Fruit fly (Drosophila melanogaster) whole organism, prepupa: ENCODE results near the gene CG42525.

Experiments used
- CG10631 ChIP-seq: fragments of 200-800 bp; sonication (Bioruptor generic); optimal IDR thresholded peaks from 2 replicates; lab custom pipeline; 2016; ENCODE audit warnings: missing biosample characterization, missing genetic modification characterization
- CG10669 ChIP-seq: fragments of 200-800 bp; sonication (Bioruptor generic); optimal IDR thresholded peaks from 3 replicates; lab custom pipeline; 2018; ENCODE audit warnings: missing biosample characterization, mild to moderate bottlenecking, missing genetic modification characterization, moderate library complexity
- CG15336 ChIP-seq: fragments of 200-800 bp; sonication (Bioruptor generic); IDR thresholded peaks from 2 replicates; pipeline ENCODE4 v1.3.6; 2022; ENCODE audit warnings: missing biosample characterization, missing genetic modification characterization
- CG16779 ChIP-seq: fragments of 200-800 bp; sonication (Bioruptor generic); optimal IDR thresholded peaks from 3 replicates; lab custom pipeline; 2017; ENCODE audit warnings: missing biosample characterization, mild to moderate bottlenecking, missing genetic modification characterization
- CG3032 ChIP-seq: fragments of 200-800 bp; optimal IDR thresholded peaks from 2 replicates; lab custom pipeline; 2019; ENCODE audit warnings: missing biosample characterization, mild to moderate bottlenecking, missing genetic modification characterization, moderate library complexity
- CG31627 ChIP-seq: fragments of 200-800 bp; sonication (Bioruptor generic); optimal IDR thresholded peaks from 3 replicates; lab custom pipeline; 2016; ENCODE audit warnings: missing biosample characterization, missing genetic modification characterization
- CG32006 ChIP-seq: fragments of 200-800 bp; sonication (Bioruptor generic); optimal IDR thresholded peaks from 3 replicates; lab custom pipeline; 2017; ENCODE audit warnings: missing biosample characterization, mild to moderate bottlenecking, missing genetic modification characterization
- CG34406 ChIP-seq: fragments of 200-800 bp; sonication (Bioruptor generic); optimal IDR thresholded peaks from 3 replicates; lab custom pipeline; 2016; ENCODE audit warnings: missing biosample characterization, missing genetic modification characterization
- CG6163 ChIP-seq: fragments of 200-800 bp; sonication (Bioruptor generic); IDR thresholded peaks from 3 replicates; pipeline ENCODE4 v1.3.6; 2022; ENCODE audit warnings: missing biosample characterization, missing genetic modification characterization
- CG6276 ChIP-seq: fragments of 200-800 bp; sonication (Bioruptor generic); optimal IDR thresholded peaks from 2 replicates; lab custom pipeline; 2017; ENCODE audit warnings: missing biosample characterization, mild to moderate bottlenecking, missing genetic modification characterization
- CG6792 ChIP-seq: fragments of 200-800 bp; sonication (Bioruptor generic); optimal IDR thresholded peaks from 3 replicates; lab custom pipeline; 2016; ENCODE audit warnings: missing biosample characterization, missing genetic modification characterization
- CG6808 ChIP-seq: fragments of 200-800 bp; sonication (Bioruptor generic); optimal IDR thresholded peaks from 3 replicates; lab custom pipeline; 2017; ENCODE audit warnings: missing biosample characterization, missing genetic modification characterization, mild to moderate bottlenecking, moderate library complexity, missing genetic modification reagents
- CG6854 ChIP-seq: fragments of 200-800 bp; sonication (Bioruptor generic); optimal IDR thresholded peaks from 2 replicates; lab custom pipeline; 2017; ENCODE audit warnings: missing biosample characterization, mild to moderate bottlenecking, missing genetic modification characterization
- CG7368 ChIP-seq: fragments of 200-800 bp; sonication (Bioruptor generic); optimal IDR thresholded peaks from 3 replicates; lab custom pipeline; 2016; ENCODE audit warnings: missing biosample characterization, missing genetic modification characterization
- CG8119 ChIP-seq: fragments of 200-800 bp; sonication (Bioruptor generic); IDR thresholded peaks from 3 replicates; pipeline ENCODE4 v1.3.6; 2022; ENCODE audit warnings: missing biosample characterization, missing genetic modification characterization
- CG9139 ChIP-seq: fragments of 200-800 bp; sonication (Bioruptor generic); optimal IDR thresholded peaks from 3 replicates; lab custom pipeline; 2017; ENCODE audit warnings: missing biosample characterization, mild to moderate bottlenecking, missing genetic modification characterization
- Ets21C ChIP-seq: fragments of 200-800 bp; sonication (Bioruptor generic); optimal IDR thresholded peaks from 3 replicates; lab custom pipeline; 2016; ENCODE audit warnings: missing biosample characterization, missing genetic modification characterization
- Ets96B ChIP-seq: fragments of 200-800 bp; optimal IDR thresholded peaks from 2 replicates; lab custom pipeline; 2019; ENCODE audit warnings: missing biosample characterization, mild to moderate bottlenecking, missing genetic modification characterization, moderate library complexity
- Gug ChIP-seq: fragments of 200-800 bp; sonication (Bioruptor generic); IDR thresholded peaks from 2 replicates; pipeline ENCODE4 v1.3.6; 2022; ENCODE audit warnings: missing biosample characterization, missing genetic modification characterization
- Hr39 ChIP-seq: fragments of 200-800 bp; sonication (Bioruptor generic); optimal IDR thresholded peaks from 2 replicates; lab custom pipeline; 2016; ENCODE audit warnings: missing biosample characterization, missing genetic modification characterization
- Met ChIP-seq: fragments of 200-800 bp; sonication (Bioruptor generic); optimal IDR thresholded peaks from 3 replicates; lab custom pipeline; 2016; ENCODE audit warnings: missing biosample characterization, missing genetic modification characterization
- OdsH ChIP-seq: fragments of 200-800 bp; sonication (Bioruptor generic); optimal IDR thresholded peaks from 3 replicates; lab custom pipeline; 2016; ENCODE audit warnings: missing biosample characterization, missing genetic modification characterization
- Sox102F ChIP-seq: fragments of 200-800 bp; sonication (Bioruptor generic); optimal IDR thresholded peaks from 2 replicates; lab custom pipeline; 2016; ENCODE audit warnings: missing biosample characterization, mild to moderate bottlenecking, missing genetic modification characterization
- Sox15 ChIP-seq: fragments of 200-800 bp; sonication (Bioruptor generic); optimal IDR thresholded peaks from 3 replicates; lab custom pipeline; 2016; ENCODE audit warnings: missing biosample characterization, missing genetic modification characterization
- achi ChIP-seq: fragments of 200-800 bp; sonication (Bioruptor generic); optimal IDR thresholded peaks from 3 replicates; lab custom pipeline; 2016; ENCODE audit warnings: missing biosample characterization, missing genetic modification characterization
- acj6 ChIP-seq: fragments of 200-800 bp; sonication (Bioruptor generic); optimal IDR thresholded peaks from 3 replicates; lab custom pipeline; 2016; ENCODE audit warnings: missing biosample characterization, missing genetic modification characterization
- cyc ChIP-seq: fragments of 200-800 bp; sonication (Bioruptor generic); optimal IDR thresholded peaks from 3 replicates; lab custom pipeline; 2016; ENCODE audit warnings: missing biosample characterization, missing genetic modification characterization
- dac ChIP-seq: fragments of 200-800 bp; sonication (Bioruptor generic); optimal IDR thresholded peaks from 2 replicates; lab custom pipeline; 2017; ENCODE audit warnings: missing biosample characterization, mild to moderate bottlenecking, missing genetic modification characterization
- dsx ChIP-seq: fragments of 200-800 bp; optimal IDR thresholded peaks from 3 replicates; lab custom pipeline; 2019; ENCODE audit warnings: missing biosample characterization, mild to moderate bottlenecking, missing genetic modification characterization, moderate library complexity; ENCODE audit not compliant: poor library complexity, severe bottlenecking
- eg ChIP-seq: fragments of 200-800 bp; sonication (Bioruptor generic); IDR thresholded peaks from 3 replicates; pipeline ENCODE4 v1.3.6; 2022; ENCODE audit warnings: missing biosample characterization, missing genetic modification characterization
- esn ChIP-seq: fragments of 200-800 bp; sonication (Bioruptor generic); optimal IDR thresholded peaks from 2 replicates; lab custom pipeline; 2016; ENCODE audit warnings: missing biosample characterization, mild to moderate bottlenecking, missing genetic modification characterization, moderate library complexity
- fkh ChIP-seq: fragments of 200-800 bp; sonication (Bioruptor generic); optimal IDR thresholded peaks from 3 replicates; lab custom pipeline; 2017; ENCODE audit warnings: missing biosample characterization, mild to moderate bottlenecking, missing genetic modification characterization, moderate library complexity
- net ChIP-seq: fragments of 200-800 bp; sonication (Bioruptor generic); optimal IDR thresholded peaks from 3 replicates; lab custom pipeline; 2016; ENCODE audit warnings: missing biosample characterization, missing genetic modification characterization
- pdm3 ChIP-seq: fragments of 200-800 bp; sonication (Bioruptor generic); optimal IDR thresholded peaks from 3 replicates; lab custom pipeline; 2016; ENCODE audit warnings: missing biosample characterization, missing genetic modification characterization
- salr ChIP-seq, 2 experiments: fragments of 200-800 bp; sonication (Bioruptor generic); optimal IDR thresholded peaks; 3 replicates each; lab custom pipeline; 2016 to 2018; ENCODE audit warnings: missing biosample characterization in 2 of 2, missing genetic modification characterization in 2 of 2, mild to moderate bottlenecking in 1 of 2
- spab ChIP-seq: fragments of 200-800 bp; sonication (Bioruptor generic); optimal IDR thresholded peaks from 2 replicates; lab custom pipeline; 2017; ENCODE audit warnings: missing biosample characterization, mild to moderate bottlenecking, missing genetic modification characterization, missing genetic modification reagents
- ss ChIP-seq, 2 experiments: fragments of 200-800 bp; sonication (Bioruptor generic); optimal IDR thresholded peaks; 2 replicates in 1 of 2; 3 replicates in 1 of 2; lab custom pipeline; 2017 to 2018; ENCODE audit warnings: mild to moderate bottlenecking in 2 of 2, missing biosample characterization in 2 of 2, missing genetic modification characterization in 2 of 2, moderate library complexity in 1 of 2
- topi ChIP-seq: fragments of 200-800 bp; sonication (Bioruptor generic); optimal IDR thresholded peaks from 3 replicates; lab custom pipeline; 2016; ENCODE audit warnings: missing biosample characterization, missing genetic modification characterization
- vri ChIP-seq: fragments of 200-800 bp; sonication (Bioruptor generic); optimal IDR thresholded peaks from 3 replicates; lab custom pipeline; 2016; ENCODE audit warnings: missing biosample characterization, mild to moderate bottlenecking, missing genetic modification characterization

The CG42525 gene

DNA sequence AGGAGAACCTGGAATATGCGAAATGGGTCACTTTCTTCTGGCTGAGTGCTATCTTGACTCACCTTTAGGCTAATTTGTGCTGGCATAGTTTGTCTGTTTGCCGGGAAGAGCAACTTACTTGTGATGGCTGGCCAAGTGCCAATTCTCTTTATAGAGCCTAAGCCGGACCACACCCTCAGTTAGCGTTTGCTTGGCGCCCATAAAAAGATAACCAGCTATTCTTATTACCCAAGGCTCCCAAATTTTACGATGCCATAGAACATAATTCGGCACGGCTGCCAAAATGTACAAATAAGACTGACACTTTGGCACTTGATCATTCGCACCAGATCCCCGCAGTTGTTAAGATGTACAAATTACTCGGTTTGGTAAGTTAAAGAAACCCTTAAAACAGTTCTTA lies at the start of gene CG42525, which contains the start of gene CG14958:
Gene CG42525, minus strand, starts transcription at position 101 of the 400 bp plus-strand sequence.
Gene CG14958, plus strand, starts transcription at position 332 of the 400 bp plus-strand sequence.
- TF ChIP-seq cyc = no peak
- no peak for TF ChIP-seq acj6 (GFP tag; lab: Kevin White, UChicago)
- TF ChIP-seq CG6854 (GFP tag; lab: Kevin White, UChicago) = no peak
- no peak for TF ChIP-seq CG32006

DNA sequence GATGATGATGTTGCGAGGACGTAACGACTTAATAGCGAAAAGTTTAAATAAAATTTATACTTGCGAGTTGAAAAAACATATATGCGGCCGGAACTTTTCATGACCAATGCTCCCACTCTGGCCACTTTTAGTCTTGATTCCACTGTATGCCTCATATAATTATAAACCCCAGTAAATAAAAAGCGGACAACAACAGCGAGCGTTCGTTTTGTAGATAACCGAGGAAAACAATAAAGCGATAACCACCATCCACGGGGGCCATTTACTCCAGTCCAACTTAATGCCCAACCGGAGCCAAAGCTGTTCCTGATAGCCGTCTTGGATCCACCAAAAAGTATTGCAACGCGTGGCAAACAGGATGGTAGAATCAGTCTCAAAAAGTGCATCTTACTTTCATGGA lies 46.8 kb upstream of the CG42525 start:
- no peak for TF ChIP-seq dac (GFP tag; lab: Kevin White, UChicago)
- TF ChIP-seq CG6792 (GFP tag; lab: Kevin White, UChicago) = no peak
- TF ChIP-seq CG10631 (GFP tag; lab: Kevin White, UChicago) = no peak
- TF ChIP-seq CG34406 (GFP tag; lab: Kevin White, UChicago) = no peak
- TF ChIP-seq ss (GFP tag; optimal IDR thresholded peaks at IDR 0.05; lab: Kevin White, UChicago) = no peak
- no peak for TF ChIP-seq achi (GFP tag; lab: Kevin White, UChicago)
- no peak for TF ChIP-seq Sox15 (GFP tag; lab: Kevin White, UChicago)
- TF ChIP-seq Met (GFP tag; lab: Kevin White, UChicago) = no peak
- no peak for TF ChIP-seq topi (GFP tag; lab: Kevin White, UChicago)
- peak; percentile 50; the same call in 1 of the 3 replicates for TF ChIP-seq CG6163
- TF ChIP-seq vri (GFP tag; lab: Kevin White, UChicago) = peak; percentile 23
- TF ChIP-seq OdsH (GFP tag; lab: Kevin White, UChicago) = no peak
- TF ChIP-seq CG16779 = no peak
- no peak for TF ChIP-seq Gug (GFP tag; lab: Robert Waterston, UW)

DNA sequence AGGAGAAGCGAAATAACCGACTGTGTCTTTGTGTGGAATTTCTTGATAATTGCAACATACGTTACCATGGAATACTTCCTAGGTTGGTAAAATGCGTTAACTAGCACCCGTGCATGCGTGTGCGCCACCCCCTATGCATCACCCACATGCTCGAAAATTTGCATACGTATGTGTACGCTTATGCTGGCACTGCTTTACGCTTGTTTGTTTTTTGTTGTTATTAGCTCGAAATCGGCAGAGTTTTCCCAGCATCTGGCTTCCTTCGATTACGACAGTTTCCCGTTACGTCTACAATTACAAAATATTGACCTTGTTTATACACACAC lies 36.9 kb upstream of the CG42525 start:
- TF ChIP-seq dsx (GFP tag; lab: Kevin White, UChicago) (no peak), CG10669 (no peak), Sox15 (GFP tag; lab: Kevin White, UChicago) (no peak), pdm3 (GFP tag; lab: Kevin White, UChicago) (no peak), net (GFP tag; lab: Kevin White, UChicago) (no peak), Ets21C (GFP tag; lab: Kevin White, UChicago) (no peak), CG3032 (tag; lab: Kevin White, UChicago) (no peak), OdsH (GFP tag; lab: Kevin White, UChicago) (no peak), CG6808 (no peak), ss (GFP tag; optimal IDR thresholded peaks at IDR 0.05; lab: Kevin White, UChicago) (no peak), spab (no peak), CG31627 (GFP tag; lab: Kevin White, UChicago) (no peak), Gug (GFP tag; lab: Robert Waterston, UW) (no peak)

DNA sequence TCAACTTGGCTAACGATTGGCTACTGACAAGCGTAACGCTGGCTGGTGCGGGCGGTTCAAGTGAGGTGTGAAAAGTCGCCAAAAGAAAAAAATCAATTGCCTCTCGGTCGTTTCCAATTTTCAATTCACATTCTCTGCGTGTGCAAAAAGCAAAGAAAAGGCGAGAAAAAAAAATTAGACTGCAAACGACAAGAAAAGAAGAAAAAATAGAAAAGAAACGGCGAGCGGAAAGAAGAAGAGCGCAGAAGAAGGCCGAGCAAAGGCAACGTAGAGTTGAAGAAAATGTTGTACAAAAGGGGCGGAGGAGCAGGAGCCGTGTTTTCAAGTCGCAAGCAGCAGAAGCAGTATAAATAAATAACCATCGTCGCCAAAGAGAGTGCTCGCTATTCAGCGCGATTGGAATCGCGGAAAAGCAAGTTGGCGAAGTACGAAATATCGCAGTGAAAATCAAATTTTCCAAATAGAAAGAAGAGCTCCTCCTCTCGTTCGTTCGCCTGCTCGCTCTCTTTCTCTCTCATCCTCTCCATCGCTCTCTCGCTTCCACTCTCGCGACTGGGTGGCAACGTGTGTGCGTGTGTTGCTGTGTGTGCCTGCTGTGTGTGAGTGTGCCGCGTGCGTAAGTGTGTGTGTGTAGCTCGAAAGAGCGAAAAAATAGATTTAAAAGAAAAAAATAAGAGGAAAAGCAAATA lies 36.4 kb upstream of the CG42525 start:
- TF ChIP-seq CG6276 (peak; percentile 59), CG32006 (peak; percentile 37), CG7368 (no peak), CG6163 (peak; percentile 34; the same call in 1 of the 3 replicates), Hr39 (no peak), eg (GFP tag; lab: Robert Waterston, UW) (peak; percentile 59), CG6792 (GFP tag; lab: Kevin White, UChicago) (peak; percentile 21), CG34406 (GFP tag; lab: Kevin White, UChicago) (peak; percentile 29), esn (peak; percentile 5), salr (GFP tag; optimal IDR thresholded peaks at IDR 0.05; lab: Kevin White, UChicago) (peak in 1 of 2 experiments; percentile 27), Ets96B (peak; percentile 57), ss (GFP tag; optimal IDR thresholded peaks at IDR 0.05; lab: Kevin White, UChicago) (peak in 1 of 2 experiments; percentile 79), spab (no peak), fkh (no peak), Sox102F (no peak), vri (GFP tag; lab: Kevin White, UChicago) (peak; percentile 52), Met (GFP tag; lab: Kevin White, UChicago) (no peak), CG9139 (GFP tag; lab: Kevin White, UChicago) (peak; percentile 69), CG15336 (GFP tag; lab: Robert Waterston, UW) (peak; percentile 45), net (GFP tag; lab: Kevin White, UChicago) (peak; percentile 41), Sox15 (GFP tag; lab: Kevin White, UChicago) (no peak), dsx (GFP tag; lab: Kevin White, UChicago) (peak; percentile 62), CG8119 (GFP tag; lab: Robert Waterston, UW) (peak; percentile 40; the same call in 2 of the 3 replicates), CG16779 (peak; percentile 82), acj6 (GFP tag; lab: Kevin White, UChicago) (no peak)
